Worm (Caenorhabditis elegans): ENCODE data around the gene Y43F8B.2.

DNA sequence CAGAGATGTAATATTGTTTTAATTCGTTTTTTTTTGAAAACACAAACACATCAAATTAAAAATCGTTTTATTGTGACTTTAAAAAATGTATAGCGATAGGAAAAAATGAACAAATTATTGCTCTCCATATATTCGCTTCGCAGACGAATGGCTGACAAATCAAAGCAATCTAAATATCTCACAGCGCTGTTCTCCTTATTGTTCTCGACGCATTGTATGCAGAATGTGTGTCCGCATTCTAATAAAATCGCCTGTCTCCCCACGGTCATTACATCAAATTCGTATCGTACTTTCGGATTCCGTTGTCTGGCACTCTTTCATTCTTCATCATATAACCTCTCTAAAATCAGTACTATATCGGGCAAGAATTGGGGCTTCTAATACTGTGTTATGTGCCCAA lies 55.1 kb downstream of the Y43F8B.2 start, which contains the start of gene Y43F8B.9:
- TF ChIP-seq ztf-11 (tag; optimal IDR thresholded peaks at IDR 0.05) (no peak), snpc-4 (tag; optimal IDR thresholded peaks at IDR 0.05) (no peak), nhr-76 (tag; optimal IDR thresholded peaks at IDR 0.05) (no peak), nhr-77 (tag; optimal IDR thresholded peaks at IDR 0.05) (no peak), elt-3 (tag; optimal IDR thresholded peaks at IDR 0.05) (no peak), lin-39 (tag; optimal IDR thresholded peaks at IDR 0.05) (no peak)

All from whole organism, L3 larva.